Fruit fly (Drosophila melanogaster) whole organism, prepupa: Measurements from ENCODE around the gene CG3546.

Experiments
- Blimp-1 ChIP-seq: fragments of 200-800 bp; sonication (Bioruptor generic); optimal IDR thresholded peaks from 3 replicates; lab custom pipeline; 2017; ENCODE audit warnings: missing biosample characterization, missing genetic modification characterization, mild to moderate bottlenecking, moderate library complexity, missing genetic modification reagents
- CG10631 ChIP-seq: fragments of 200-800 bp; sonication (Bioruptor generic); optimal IDR thresholded peaks from 2 replicates; lab custom pipeline; 2016; ENCODE audit warnings: missing biosample characterization, missing genetic modification characterization
- CG10669 ChIP-seq: fragments of 200-800 bp; sonication (Bioruptor generic); optimal IDR thresholded peaks from 3 replicates; lab custom pipeline; 2018; ENCODE audit warnings: missing biosample characterization, mild to moderate bottlenecking, missing genetic modification characterization, moderate library complexity
- CG11902 ChIP-seq: fragments of 200-800 bp; sonication (Bioruptor generic); optimal IDR thresholded peaks from 3 replicates; lab custom pipeline; 2016; ENCODE audit warnings: missing biosample characterization, missing genetic modification characterization
- CG15336 ChIP-seq: fragments of 200-800 bp; sonication (Bioruptor generic); IDR thresholded peaks from 2 replicates; pipeline ENCODE4 v1.3.6; 2022; ENCODE audit warnings: missing biosample characterization, missing genetic modification characterization
- CG1621 ChIP-seq: fragments of 200-800 bp; sonication (Bioruptor generic); optimal IDR thresholded peaks from 3 replicates; lab custom pipeline; 2018; ENCODE audit warnings: missing biosample characterization, mild to moderate bottlenecking, missing genetic modification characterization
- CG16779 ChIP-seq: fragments of 200-800 bp; sonication (Bioruptor generic); optimal IDR thresholded peaks from 3 replicates; lab custom pipeline; 2017; ENCODE audit warnings: missing biosample characterization, mild to moderate bottlenecking, missing genetic modification characterization
- CG3032 ChIP-seq: fragments of 200-800 bp; optimal IDR thresholded peaks from 2 replicates; lab custom pipeline; 2019; ENCODE audit warnings: missing biosample characterization, mild to moderate bottlenecking, missing genetic modification characterization, moderate library complexity
- CG32006 ChIP-seq: fragments of 200-800 bp; sonication (Bioruptor generic); optimal IDR thresholded peaks from 3 replicates; lab custom pipeline; 2017; ENCODE audit warnings: missing biosample characterization, mild to moderate bottlenecking, missing genetic modification characterization
- CG3919 ChIP-seq: fragments of 200-800 bp; sonication (Bioruptor generic); optimal IDR thresholded peaks from 3 replicates; lab custom pipeline; 2016; ENCODE audit warnings: missing biosample characterization, missing genetic modification characterization
- CG4318 ChIP-seq: fragments of 200-800 bp; sonication (Bioruptor generic); optimal IDR thresholded peaks from 3 replicates; lab custom pipeline; 2017; ENCODE audit warnings: missing biosample characterization, mild to moderate bottlenecking, missing genetic modification characterization
- CG6163 ChIP-seq: fragments of 200-800 bp; sonication (Bioruptor generic); IDR thresholded peaks from 3 replicates; pipeline ENCODE4 v1.3.6; 2022; ENCODE audit warnings: missing biosample characterization, missing genetic modification characterization
- CG6276 ChIP-seq: fragments of 200-800 bp; sonication (Bioruptor generic); optimal IDR thresholded peaks from 2 replicates; lab custom pipeline; 2017; ENCODE audit warnings: missing biosample characterization, mild to moderate bottlenecking, missing genetic modification characterization
- CG6792 ChIP-seq: fragments of 200-800 bp; sonication (Bioruptor generic); optimal IDR thresholded peaks from 3 replicates; lab custom pipeline; 2016; ENCODE audit warnings: missing biosample characterization, missing genetic modification characterization
- CG6808 ChIP-seq: fragments of 200-800 bp; sonication (Bioruptor generic); optimal IDR thresholded peaks from 3 replicates; lab custom pipeline; 2017; ENCODE audit warnings: missing biosample characterization, missing genetic modification characterization, mild to moderate bottlenecking, moderate library complexity, missing genetic modification reagents
- CG7368 ChIP-seq: fragments of 200-800 bp; sonication (Bioruptor generic); optimal IDR thresholded peaks from 3 replicates; lab custom pipeline; 2016; ENCODE audit warnings: missing biosample characterization, missing genetic modification characterization
- CG8119 ChIP-seq: fragments of 200-800 bp; sonication (Bioruptor generic); IDR thresholded peaks from 3 replicates; pipeline ENCODE4 v1.3.6; 2022; ENCODE audit warnings: missing biosample characterization, missing genetic modification characterization
- CG8319 ChIP-seq: fragments of 200-800 bp; sonication (Bioruptor generic); optimal IDR thresholded peaks from 3 replicates; lab custom pipeline; 2016; ENCODE audit warnings: missing biosample characterization, missing genetic modification characterization
- CG8632 ChIP-seq: fragments of 200-800 bp; sonication (Bioruptor generic); optimal IDR thresholded peaks from 3 replicates; lab custom pipeline; 2016; ENCODE audit warnings: missing biosample characterization, missing genetic modification characterization
- CG9139 ChIP-seq: fragments of 200-800 bp; sonication (Bioruptor generic); optimal IDR thresholded peaks from 3 replicates; lab custom pipeline; 2017; ENCODE audit warnings: missing biosample characterization, mild to moderate bottlenecking, missing genetic modification characterization
- Eip75B ChIP-seq: fragments of 200-800 bp; sonication (Bioruptor generic); optimal IDR thresholded peaks from 3 replicates; lab custom pipeline; 2016; ENCODE audit warnings: missing biosample characterization, missing genetic modification characterization
- Eip78C ChIP-seq: fragments of 200-800 bp; sonication (Bioruptor generic); peaks from one replicate; lab custom pipeline; 2016; ENCODE audit warnings: missing biosample characterization, missing genetic modification characterization
- Ets21C ChIP-seq: fragments of 200-800 bp; sonication (Bioruptor generic); optimal IDR thresholded peaks from 3 replicates; lab custom pipeline; 2016; ENCODE audit warnings: missing biosample characterization, missing genetic modification characterization
- Ets96B ChIP-seq: fragments of 200-800 bp; optimal IDR thresholded peaks from 2 replicates; lab custom pipeline; 2019; ENCODE audit warnings: missing biosample characterization, mild to moderate bottlenecking, missing genetic modification characterization, moderate library complexity
- Gug ChIP-seq: fragments of 200-800 bp; sonication (Bioruptor generic); IDR thresholded peaks from 2 replicates; pipeline ENCODE4 v1.3.6; 2022; ENCODE audit warnings: missing biosample characterization, missing genetic modification characterization
- Hr39 ChIP-seq: fragments of 200-800 bp; sonication (Bioruptor generic); optimal IDR thresholded peaks from 2 replicates; lab custom pipeline; 2016; ENCODE audit warnings: missing biosample characterization, missing genetic modification characterization
- Lpt ChIP-seq: fragments of 200-800 bp; sonication (Bioruptor generic); optimal IDR thresholded peaks from 3 replicates; lab custom pipeline; 2016; ENCODE audit warnings: missing biosample characterization, missing genetic modification characterization
- Met ChIP-seq: fragments of 200-800 bp; sonication (Bioruptor generic); optimal IDR thresholded peaks from 3 replicates; lab custom pipeline; 2016; ENCODE audit warnings: missing biosample characterization, missing genetic modification characterization
- OdsH ChIP-seq: fragments of 200-800 bp; sonication (Bioruptor generic); optimal IDR thresholded peaks from 3 replicates; lab custom pipeline; 2016; ENCODE audit warnings: missing biosample characterization, missing genetic modification characterization
- Smox ChIP-seq: fragments of 200-800 bp; sonication (Bioruptor generic); optimal IDR thresholded peaks from 3 replicates; lab custom pipeline; 2016; ENCODE audit warnings: missing biosample characterization, missing genetic modification characterization
- Sox15 ChIP-seq: fragments of 200-800 bp; sonication (Bioruptor generic); optimal IDR thresholded peaks from 3 replicates; lab custom pipeline; 2016; ENCODE audit warnings: missing biosample characterization, missing genetic modification characterization
- achi ChIP-seq: fragments of 200-800 bp; sonication (Bioruptor generic); optimal IDR thresholded peaks from 3 replicates; lab custom pipeline; 2016; ENCODE audit warnings: missing biosample characterization, missing genetic modification characterization
- acj6 ChIP-seq: fragments of 200-800 bp; sonication (Bioruptor generic); optimal IDR thresholded peaks from 3 replicates; lab custom pipeline; 2016; ENCODE audit warnings: missing biosample characterization, missing genetic modification characterization
- cyc ChIP-seq: fragments of 200-800 bp; sonication (Bioruptor generic); optimal IDR thresholded peaks from 3 replicates; lab custom pipeline; 2016; ENCODE audit warnings: missing biosample characterization, missing genetic modification characterization
- eg ChIP-seq: fragments of 200-800 bp; sonication (Bioruptor generic); IDR thresholded peaks from 3 replicates; pipeline ENCODE4 v1.3.6; 2022; ENCODE audit warnings: missing biosample characterization, missing genetic modification characterization
- esn ChIP-seq: fragments of 200-800 bp; sonication (Bioruptor generic); optimal IDR thresholded peaks from 2 replicates; lab custom pipeline; 2016; ENCODE audit warnings: missing biosample characterization, mild to moderate bottlenecking, missing genetic modification characterization, moderate library complexity
- fd59A ChIP-seq: fragments of 200-800 bp; sonication (Bioruptor generic); optimal IDR thresholded peaks from 2 replicates; lab custom pipeline; 2017; ENCODE audit warnings: missing biosample characterization, mild to moderate bottlenecking, missing genetic modification characterization, missing genetic modification reagents
- fkh ChIP-seq: fragments of 200-800 bp; sonication (Bioruptor generic); optimal IDR thresholded peaks from 3 replicates; lab custom pipeline; 2017; ENCODE audit warnings: missing biosample characterization, mild to moderate bottlenecking, missing genetic modification characterization, moderate library complexity
- net ChIP-seq: fragments of 200-800 bp; sonication (Bioruptor generic); optimal IDR thresholded peaks from 3 replicates; lab custom pipeline; 2016; ENCODE audit warnings: missing biosample characterization, missing genetic modification characterization
- pdm3 ChIP-seq: fragments of 200-800 bp; sonication (Bioruptor generic); optimal IDR thresholded peaks from 3 replicates; lab custom pipeline; 2016; ENCODE audit warnings: missing biosample characterization, missing genetic modification characterization
- spab ChIP-seq: fragments of 200-800 bp; sonication (Bioruptor generic); optimal IDR thresholded peaks from 2 replicates; lab custom pipeline; 2017; ENCODE audit warnings: missing biosample characterization, mild to moderate bottlenecking, missing genetic modification characterization, missing genetic modification reagents
- ss ChIP-seq, 2 experiments: fragments of 200-800 bp; sonication (Bioruptor generic); optimal IDR thresholded peaks; 2 replicates in 1 of 2; 3 replicates in 1 of 2; lab custom pipeline; 2017 to 2018; ENCODE audit warnings: mild to moderate bottlenecking in 2 of 2, missing biosample characterization in 2 of 2, missing genetic modification characterization in 2 of 2, moderate library complexity in 1 of 2
- svp ChIP-seq: fragments of 200-800 bp; sonication (Bioruptor generic); peaks from one replicate; lab custom pipeline; 2016; ENCODE audit warnings: missing biosample characterization, missing genetic modification characterization

CG3546 gene

dm6 chrX:4529909-4530308 lies 28.0 kb upstream of the CG3546 start, which contains the start of gene CG3556:
CG3556 (plus strand) TSS chrX:4530231.
- TF ChIP-seq CG1621 (tag; lab: Kevin White, UChicago) (no peak), CG8319 (GFP tag; lab: Kevin White, UChicago) (no peak), net (GFP tag; lab: Kevin White, UChicago) (no peak), CG6792 (no peak), Eip78C (peak; percentile 62), Ets96B (tag; lab: Kevin White, UChicago) (no peak), Gug (GFP tag; lab: Robert Waterston, UW) (no peak), Smox (GFP tag; lab: Kevin White, UChicago) (no peak), CG6276 (GFP tag; lab: Kevin White, UChicago) (no peak), cyc (GFP tag; lab: Kevin White, UChicago) (peak; percentile 27), CG7368 (GFP tag; lab: Kevin White, UChicago) (no peak), svp (GFP tag; lab: Kevin White, UChicago) (no peak), CG16779 (no peak), OdsH (no peak), pdm3 (GFP tag; lab: Kevin White, UChicago) (no peak), Eip75B (GFP tag; lab: Kevin White, UChicago) (no peak), CG3032 (tag; lab: Kevin White, UChicago) (no peak), achi (GFP tag; lab: Kevin White, UChicago) (no peak), CG32006 (no peak), eg (GFP tag; lab: Robert Waterston, UW) (peak; percentile 22; the same call in 1 of the 3 replicates), CG6808 (GFP tag; lab: Kevin White, UChicago) (no peak), CG6163 (no peak), Ets21C (GFP tag; lab: Kevin White, UChicago) (no peak), CG8119 (no peak), CG9139 (no peak), Sox15 (no peak), esn (GFP tag; lab: Kevin White, UChicago) (peak; percentile 38), spab (GFP tag; lab: Kevin White, UChicago) (no peak), acj6 (GFP tag; lab: Kevin White, UChicago) (no peak)

DNA sequence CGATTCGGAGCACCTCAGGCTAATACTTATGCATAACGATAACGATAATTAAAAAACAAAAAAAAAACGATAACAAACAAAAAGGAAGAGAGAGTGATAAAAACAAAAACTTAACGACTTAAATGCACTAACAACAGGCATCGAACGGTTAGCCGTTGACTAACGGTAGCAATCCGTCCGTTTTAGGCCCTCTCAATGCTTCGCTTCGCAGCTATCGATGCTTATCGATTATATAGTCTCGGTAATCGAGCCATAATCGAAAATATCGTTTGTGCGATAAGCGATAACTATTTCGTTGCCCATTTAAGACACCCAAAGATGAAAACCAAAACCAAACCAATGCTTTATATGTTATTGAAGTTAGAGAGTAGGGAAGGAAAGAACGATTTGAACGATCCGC lies 23.9 kb upstream of the CG3546 start:
- TF ChIP-seq CG10669 (no peak), Gug (GFP tag; lab: Robert Waterston, UW) (no peak), CG8632 (GFP tag; lab: Kevin White, UChicago) (no peak), CG1621 (tag; lab: Kevin White, UChicago) (no peak), eg (GFP tag; lab: Robert Waterston, UW) (no peak), fd59A (GFP tag; lab: Kevin White, UChicago) (no peak), Lpt (GFP tag; lab: Kevin White, UChicago) (no peak), Eip78C (no peak), Smox (GFP tag; lab: Kevin White, UChicago) (no peak), CG3919 (GFP tag; lab: Kevin White, UChicago) (no peak), Hr39 (GFP tag; lab: Kevin White, UChicago) (no peak), Met (GFP tag; lab: Kevin White, UChicago) (no peak), fkh (GFP tag; lab: Kevin White, UChicago) (no peak), achi (GFP tag; lab: Kevin White, UChicago) (no peak), CG4318 (no peak), CG15336 (GFP tag; lab: Robert Waterston, UW) (no peak)
- TF ChIP-seq, all 60 proteins: peak for 0

dm6 chrX:4540430-4540932 lies 17.4 kb upstream of the CG3546 start, which contains the start of the genes rb and CHOp24:
rb (minus strand) TSS chrX:4540626.
CHOp24 (plus strand) TSS chrX:4540908.
- no peak for TF ChIP-seq CG3919 (GFP tag; lab: Kevin White, UChicago)
- TF ChIP-seq Ets96B (tag; lab: Kevin White, UChicago) = peak; percentile 29
- peak in 1 of 2 experiments; percentile 62 for TF ChIP-seq ss (GFP tag; optimal IDR thresholded peaks at IDR 0.05; lab: Kevin White, UChicago)
- TF ChIP-seq CG15336 (GFP tag; lab: Robert Waterston, UW) = peak; percentile 31; the same call in 1 of the 2 replicates
- TF ChIP-seq Blimp-1 (GFP tag; lab: Kevin White, UChicago) = peak; percentile 7
- TF ChIP-seq CG11902 (GFP tag; lab: Kevin White, UChicago) = no peak
- TF ChIP-seq svp (GFP tag; lab: Kevin White, UChicago) = peak; percentile 81
- no peak for TF ChIP-seq achi (GFP tag; lab: Kevin White, UChicago)
- peak; percentile 25 for TF ChIP-seq CG10631 (GFP tag; lab: Kevin White, UChicago)
- TF ChIP-seq esn (GFP tag; lab: Kevin White, UChicago) = peak; percentile 45
- peak; percentile 57 for TF ChIP-seq CG8119
- peak; percentile 40 for TF ChIP-seq CG3032 (tag; lab: Kevin White, UChicago)
- peak; percentile 47 for TF ChIP-seq CG9139
- TF ChIP-seq CG6792 = peak; percentile 8
- peak; percentile 13; the same call in 1 of the 3 replicates for TF ChIP-seq CG6163
